Worm (Caenorhabditis elegans): ENCODE data around the gene idpp-5.

idpp-5 gene

ce11 chrX:3795642-3796041 is 3.0 kb upstream of the idpp-5 start, which contains the start of gene F35A5.5:
F35A5.5 (minus strand) TSS chrX:3795742.
- TF ChIP-seq R02D3.7 (tag; optimal IDR thresholded peaks at IDR 0.05) (no peak), nhr-25 (tag; optimal IDR thresholded peaks at IDR 0.05) (no peak)

DNA sequence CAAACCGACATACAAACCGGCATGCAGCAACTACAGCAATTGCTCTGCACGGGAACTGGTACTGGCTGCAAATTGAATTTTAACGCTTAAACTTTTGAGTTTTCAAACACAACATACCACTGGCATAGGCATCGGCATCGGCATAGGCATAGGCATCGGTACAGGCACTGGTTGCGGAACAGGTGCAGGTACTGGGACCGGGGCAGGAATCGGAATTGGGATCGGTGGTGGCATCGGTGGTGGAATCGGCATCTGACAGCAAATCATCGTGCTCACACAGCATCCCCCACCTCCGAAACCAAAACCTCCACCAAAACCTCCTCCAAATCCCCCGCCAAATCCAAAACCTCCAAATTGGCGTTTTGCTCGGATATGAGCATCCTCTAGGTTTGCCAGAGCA is 1.5 kb upstream of the idpp-5 start:
- TF ChIP-seq unc-62 (GFP tag; optimal IDR thresholded peaks at IDR 0.05) (no peak), eor-1 (tag; optimal IDR thresholded peaks at IDR 0.05) (no peak), daf-12 (tag; optimal IDR thresholded peaks at IDR 0.05) (no peak), pha-4 (tag; optimal IDR thresholded peaks at IDR 0.05) (no peak), nhr-76 (tag; optimal IDR thresholded peaks at IDR 0.05) (no peak), nhr-23 (tag; optimal IDR thresholded peaks at IDR 0.05) (no peak), unc-39 (tag; optimal IDR thresholded peaks at IDR 0.05) (no peak), snpc-4 (tag; optimal IDR thresholded peaks at IDR 0.05) (no peak), nhr-77 (tag; optimal IDR thresholded peaks at IDR 0.05) (no peak), nhr-237 (tag; optimal IDR thresholded peaks at IDR 0.05) (no peak), ceh-16 (tag; optimal IDR thresholded peaks at IDR 0.05) (no peak), hmg-11 (tag; optimal IDR thresholded peaks at IDR 0.05) (no peak), ama-1 (optimal IDR thresholded peaks at IDR 0.05) (no peak), lsy-12 (tag; optimal IDR thresholded peaks at IDR 0.05) (no peak), nhr-28 (tag; optimal IDR thresholded peaks at IDR 0.05) (no peak), nhr-43 (tag; optimal IDR thresholded peaks at IDR 0.05; ENCODE audit: poor library complexity, severe bottlenecking) (no peak)

ce11 chrX:3793389-3793788 is 774 bp upstream of the idpp-5 start:
- no peak for TF ChIP-seq jun-1 (tag; optimal IDR thresholded peaks at IDR 0.05)
- TF ChIP-seq pha-4 (tag; optimal IDR thresholded peaks at IDR 0.05), result peak; percentile 2
- TF ChIP-seq mdl-1 (tag; optimal IDR thresholded peaks at IDR 0.05), result no peak
- TF ChIP-seq nhr-43 (tag; optimal IDR thresholded peaks at IDR 0.05; ENCODE audit: poor library complexity, severe bottlenecking), result peak; percentile 28
- TF ChIP-seq aly-2 (tag; optimal IDR thresholded peaks at IDR 0.05), result no peak
- TF ChIP-seq nhr-11 (tag; optimal IDR thresholded peaks at IDR 0.05), result no peak
- TF ChIP-seq fkh-10 (GFP tag; optimal IDR thresholded peaks at IDR 0.05), result no peak
- TF ChIP-seq zag-1 (tag; optimal IDR thresholded peaks at IDR 0.05), result no peak
- no peak for TF ChIP-seq R02D3.7 (tag; optimal IDR thresholded peaks at IDR 0.05)
- TF ChIP-seq lsy-12 (tag; optimal IDR thresholded peaks at IDR 0.05), result no peak
- TF ChIP-seq nhr-237 (tag; optimal IDR thresholded peaks at IDR 0.05), result no peak
- no peak for TF ChIP-seq nhr-76 (tag; optimal IDR thresholded peaks at IDR 0.05)
- TF ChIP-seq unc-62 (GFP tag; optimal IDR thresholded peaks at IDR 0.05), result no peak

ce11 chrX:3791098-3791497 is 1.5 kb downstream of the idpp-5 start:
- TF ChIP-seq hmg-11 (tag; optimal IDR thresholded peaks at IDR 0.05) (no peak), ztf-4 (tag; optimal IDR thresholded peaks at IDR 0.05) (no peak), fkh-10 (GFP tag; optimal IDR thresholded peaks at IDR 0.05) (no peak), ztf-11 (tag; optimal IDR thresholded peaks at IDR 0.05) (no peak), daf-12 (tag; optimal IDR thresholded peaks at IDR 0.05) (no peak), ceh-16 (tag; optimal IDR thresholded peaks at IDR 0.05) (no peak), skn-1 (tag; optimal IDR thresholded peaks at IDR 0.05) (no peak), egl-27 (tag; optimal IDR thresholded peaks at IDR 0.05) (no peak), lsy-12 (tag; optimal IDR thresholded peaks at IDR 0.05) (no peak), unc-62 (GFP tag; optimal IDR thresholded peaks at IDR 0.05) (no peak), tbx-2 (tag; optimal IDR thresholded peaks at IDR 0.05) (no peak), ZK546.5 (tag; optimal IDR thresholded peaks at IDR 0.05) (no peak), lin-15B (tag; optimal IDR thresholded peaks at IDR 0.05) (no peak), nhr-23 (tag; optimal IDR thresholded peaks at IDR 0.05) (no peak), nhr-67 (tag; optimal IDR thresholded peaks at IDR 0.05) (no peak)

DNA sequence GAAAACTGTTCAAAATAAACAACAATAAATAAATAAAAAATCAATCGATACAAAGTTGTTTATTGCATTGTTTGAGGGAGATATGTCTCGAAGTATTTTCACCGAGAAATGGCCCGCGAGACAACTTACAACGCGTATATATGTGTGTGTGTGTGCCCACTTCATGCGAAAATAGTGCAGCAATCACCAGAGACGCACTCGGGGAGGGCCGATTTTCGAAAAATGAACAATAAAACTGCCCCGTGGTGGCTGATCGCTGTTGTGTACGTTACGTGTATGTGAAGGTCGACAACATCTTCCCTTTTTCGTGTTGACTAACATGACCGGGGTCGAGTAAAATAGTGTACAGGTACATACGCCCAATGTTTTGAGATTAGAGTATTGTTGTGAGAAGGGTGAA is 4.1 kb downstream of the idpp-5 start:
- no peak for TF ChIP-seq lin-15B (tag; optimal IDR thresholded peaks at IDR 0.05)
- TF ChIP-seq sea-2 (GFP tag; optimal IDR thresholded peaks at IDR 0.05), result no peak
- peak; percentile 85 for TF ChIP-seq ama-1 (optimal IDR thresholded peaks at IDR 0.05)
- TF ChIP-seq tbx-2 (tag; optimal IDR thresholded peaks at IDR 0.05), result no peak
- no peak for TF ChIP-seq nhr-76 (tag; optimal IDR thresholded peaks at IDR 0.05)
- TF ChIP-seq mml-1 (tag; optimal IDR thresholded peaks at IDR 0.05), result no peak
- peak; percentile 7 for TF ChIP-seq jun-1 (tag; optimal IDR thresholded peaks at IDR 0.05)
- no peak for TF ChIP-seq unc-39 (tag; optimal IDR thresholded peaks at IDR 0.05)
- peak; percentile 55 for TF ChIP-seq ceh-28 (tag; optimal IDR thresholded peaks at IDR 0.05)
- TF ChIP-seq nhr-11 (tag; optimal IDR thresholded peaks at IDR 0.05), result no peak
- TF ChIP-seq skn-1 (tag; optimal IDR thresholded peaks at IDR 0.05), result no peak
- peak; percentile 62 for TF ChIP-seq nhr-43 (tag; optimal IDR thresholded peaks at IDR 0.05; ENCODE audit: poor library complexity, severe bottlenecking)
- no peak for TF ChIP-seq mdl-1 (tag; optimal IDR thresholded peaks at IDR 0.05)
- no peak for TF ChIP-seq eor-1 (tag; optimal IDR thresholded peaks at IDR 0.05)
- TF ChIP-seq ztf-4 (tag; optimal IDR thresholded peaks at IDR 0.05), result no peak
- TF ChIP-seq nfya-1 (tag; optimal IDR thresholded peaks at IDR 0.05; ENCODE audit: insufficient read depth), result peak; percentile 9
- TF ChIP-seq lsy-12 (tag; optimal IDR thresholded peaks at IDR 0.05), result peak; percentile 21
- TF ChIP-seq ceh-16 (tag; optimal IDR thresholded peaks at IDR 0.05), result no peak
- TF ChIP-seq nhr-12 (tag; optimal IDR thresholded peaks at IDR 0.05), result no peak
- no peak for TF ChIP-seq elt-1 (tag; optimal IDR thresholded peaks at IDR 0.05)
- no peak for TF ChIP-seq nhr-77 (tag; optimal IDR thresholded peaks at IDR 0.05)
- TF ChIP-seq elt-2 (tag; optimal IDR thresholded peaks at IDR 0.05), result no peak
- TF ChIP-seq nhr-23 (tag; optimal IDR thresholded peaks at IDR 0.05), result peak; percentile 54
- TF ChIP-seq nhr-25 (tag; optimal IDR thresholded peaks at IDR 0.05), result peak; percentile 97
- peak; percentile 34 for TF ChIP-seq lin-39 (tag; optimal IDR thresholded peaks at IDR 0.05)
- TF ChIP-seq egl-5 (tag; optimal IDR thresholded peaks at IDR 0.05), result peak; percentile 63
- peak; percentile 86 for TF ChIP-seq pha-4 (tag; optimal IDR thresholded peaks at IDR 0.05)
- TF ChIP-seq egl-27 (tag; optimal IDR thresholded peaks at IDR 0.05), result no peak
